Worm (Caenorhabditis elegans) whole organism, L3 larva: ENCODE measurements around the gene T09D3.3.

Experiments
- ZK546.5 ChIP-seq: sonication (generic microtip); optimal IDR thresholded peaks from 2 replicates; lab custom pipeline; 2017; ENCODE audit warnings: missing biosample characterization, missing genetic modification characterization
- nfya-1 ChIP-seq: sonication (generic microtip); optimal IDR thresholded peaks from 2 replicates; lab custom pipeline; 2017; ENCODE audit warnings: missing genetic modification characterization, mild to moderate bottlenecking, missing compliant biosample characterization, antibody characterized with exemption, moderate library complexity; ENCODE audit not compliant: insufficient read depth
- sea-2 ChIP-seq: fragments of 150-350 bp; sonication (generic microtip); optimal IDR thresholded peaks from 4 replicates; lab custom pipeline; 2014; ENCODE audit warnings: missing biosample characterization, missing genetic modification reagents, missing genetic modification characterization
- zag-1 ChIP-seq: fragments of 150-350 bp; optimal IDR thresholded peaks from 2 replicates; lab custom pipeline; 2014; ENCODE audit warnings: missing biosample characterization, missing genetic modification characterization

DNA sequence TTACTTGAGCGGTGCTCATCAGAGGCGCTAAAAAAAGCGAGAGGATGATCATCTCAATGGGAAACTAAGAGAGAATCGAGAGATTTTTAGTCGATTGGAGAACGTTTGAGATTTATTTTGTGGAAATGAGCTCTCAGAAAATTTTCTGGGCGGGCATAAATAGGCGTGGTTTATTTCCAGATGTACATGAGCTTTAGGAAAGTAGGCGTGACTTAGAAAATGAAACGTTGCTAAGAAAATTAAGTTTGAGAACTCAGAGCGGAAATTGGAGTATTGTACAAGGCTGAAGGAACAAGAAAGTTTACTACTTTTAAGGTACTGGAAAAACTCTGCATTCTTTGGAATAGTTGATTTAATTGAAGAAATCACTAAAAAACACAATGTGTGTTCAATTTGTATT is 19.4 kb upstream of the T09D3.3 start, which contains the start of gene T09D3.9:
- no peak for TF ChIP-seq nfya-1 (tag; lab: Kevin White, UChicago)
- no peak for TF ChIP-seq ZK546.5 (tag; lab: Kevin White, UChicago)
- no peak for TF ChIP-seq zag-1 (tag; lab: Kevin White, UChicago)
- no peak for TF ChIP-seq sea-2 (GFP tag; lab: Kevin White, UChicago)
